Fruit fly (Drosophila melanogaster): ENCODE measurements around the gene Pak3.

The Pak3 gene

DNA sequence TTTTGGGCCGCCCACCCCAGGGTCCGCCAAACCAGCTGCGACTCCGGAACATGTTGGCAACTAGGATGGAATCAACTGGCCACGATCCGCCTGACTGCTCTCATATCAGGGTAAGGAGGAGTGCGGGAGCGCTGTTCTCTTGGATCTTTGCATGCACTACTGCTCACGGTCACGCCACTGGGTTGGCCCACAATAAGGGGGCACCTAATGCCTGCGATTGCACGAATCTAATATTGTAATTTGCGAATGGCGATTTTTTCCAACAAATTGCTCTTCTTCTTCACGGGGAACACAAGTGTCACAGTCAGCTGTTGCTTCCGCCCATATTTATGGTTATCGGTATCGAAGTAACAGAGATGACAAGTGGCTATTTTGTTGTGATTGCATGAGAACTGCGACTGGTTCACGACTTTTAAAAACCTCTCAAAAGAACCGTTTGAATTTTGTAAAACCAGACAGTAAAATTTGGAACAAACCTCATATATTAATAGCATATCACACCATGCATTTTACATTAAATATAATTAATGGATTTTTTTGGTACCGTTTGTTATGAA lies 12.2 kb downstream of the Pak3 start, which contains the start of gene ema (continued):
- TF ChIP-seq CG42726 (GFP tag; IDR thresholded peaks at IDR 0.05; ENCODE audit: partially characterized antibody) (no peak; the same call in 1 of the 2 replicates), tll (GFP tag; optimal IDR thresholded peaks at IDR 0.05) (no peak), CG3065 (GFP tag; optimal IDR thresholded peaks at IDR 0.05) (no peak), CG1603 (tag; optimal IDR thresholded peaks at IDR 0.05) (peak; percentile 63), sug (tag; optimal IDR thresholded peaks at IDR 0.05) (peak; percentile 38), Hey (tag; optimal IDR thresholded peaks at IDR 0.05) (no peak), CG9876 (GFP tag; optimal IDR thresholded peaks at IDR 0.05) (no peak), CG14050 (GFP tag; IDR thresholded peaks at IDR 0.05) (no peak), TFAM (GFP tag; optimal IDR thresholded peaks at IDR 0.05) (no peak), CG10321 (GFP tag; IDR thresholded peaks at IDR 0.05) (no peak), esg (GFP tag; conservative IDR thresholded peaks at IDR 0.05) (no peak), CG6813 (GFP tag; optimal IDR thresholded peaks at IDR 0.05) (no peak), Bdp1 (GFP tag; optimal IDR thresholded peaks at IDR 0.05) (no peak), ato (GFP tag; IDR thresholded peaks at IDR 0.05; ENCODE audit: partially characterized antibody) (no peak), Bgb (GFP tag; IDR thresholded peaks at IDR 0.05; ENCODE audit: partially characterized antibody) (peak; percentile 24; the same call in 1 of the 2 replicates), bab2 (GFP tag; optimal IDR thresholded peaks at IDR 0.05) (no peak), D19B (GFP tag; optimal IDR thresholded peaks at IDR 0.05) (no peak), Optix (GFP tag; IDR thresholded peaks at IDR 0.05) (no peak), crp (GFP tag; optimal IDR thresholded peaks at IDR 0.05) (peak; percentile 54 to 95), H2.0 (GFP tag; IDR thresholded peaks at IDR 0.05) (no peak), fd102C (GFP tag; optimal IDR thresholded peaks at IDR 0.05) (no peak), ind (GFP tag; optimal IDR thresholded peaks at IDR 0.05) (no peak), CkIIα-i1 (GFP tag; IDR thresholded peaks at IDR 0.05) (no peak), ara (GFP tag; IDR thresholded peaks at IDR 0.05) (no peak), Oaz (GFP tag; IDR thresholded peaks at IDR 0.05) (no peak), dan (GFP tag; IDR thresholded peaks at IDR 0.05) (no peak), CG11093 (GFP tag; IDR thresholded peaks at IDR 0.05) (no peak), CG15011 (GFP tag; optimal IDR thresholded peaks at IDR 0.05) (no peak), CG1832 (GFP tag; optimal IDR thresholded peaks at IDR 0.05) (no peak), CG8924 (tag; optimal IDR thresholded peaks at IDR 0.05) (peak; percentile 36), MESR4 (GFP tag; optimal IDR thresholded peaks at IDR 0.05) (peak; percentile 90), CG10959 (GFP tag; IDR thresholded peaks at IDR 0.05) (no peak), CG7963 (GFP tag; IDR thresholded peaks at IDR 0.05; ENCODE audit: partially characterized antibody) (no peak), dysf (GFP tag; IDR thresholded peaks at IDR 0.05) (no peak), Pdp1 (GFP tag; optimal IDR thresholded peaks at IDR 0.05) (peak in 1 of 2 experiments; percentile 50), CG7987 (GFP tag; optimal IDR thresholded peaks at IDR 0.05) (peak; percentile 39), kah (GFP tag; optimal IDR thresholded peaks at IDR 0.05) (peak; percentile 71), jing (GFP tag; optimal IDR thresholded peaks at IDR 0.05) (no peak), CG17912 (GFP tag; optimal IDR thresholded peaks at IDR 0.05) (no peak), bcd (GFP tag; optimal IDR thresholded peaks at IDR 0.05) (no peak), fd64A (GFP tag; optimal IDR thresholded peaks at IDR 0.05) (no peak), CG34422 (GFP tag; IDR thresholded peaks at IDR 0.05) (peak; percentile 70; the same call in 1 of the 3 replicates), NfI (GFP tag; optimal IDR thresholded peaks at IDR 0.05) (peak; percentile 11), ems (GFP tag; optimal IDR thresholded peaks at IDR 0.05) (no peak), seq (GFP tag; IDR thresholded peaks at IDR 0.05) (no peak), insv (GFP tag; optimal IDR thresholded peaks at IDR 0.05) (no peak), inv (GFP tag; IDR thresholded peaks at IDR 0.05; ENCODE audit: partially characterized antibody) (no peak), Dip2 (GFP tag; IDR thresholded peaks at IDR 0.05) (no peak), CG3726 (GFP tag; IDR thresholded peaks at IDR 0.05) (no peak), mld (GFP tag; IDR thresholded peaks at IDR 0.05; ENCODE audit: partially characterized antibody) (no peak)
